Worm (Caenorhabditis elegans) whole organism, late embryonic: ENCODE measurements around the gene chk-2.

Experiments used
- K02D7.2 ChIP-seq: sonication (generic microtip); optimal IDR thresholded peaks from 2 replicates; lab custom pipeline; 2017; ENCODE audit warnings: mild to moderate bottlenecking, missing genetic modification characterization, missing compliant biosample characterization
- T23F11.4 ChIP-seq: fragments of 200-800 bp; sonication (Bioruptor generic); optimal IDR thresholded peaks from 2 replicates; lab custom pipeline; 2018; ENCODE audit warnings: mild to moderate bottlenecking, missing genetic modification characterization, missing compliant biosample characterization
- ahr-1 ChIP-seq: sonication (generic microtip); optimal IDR thresholded peaks from 2 replicates; lab custom pipeline; 2016; ENCODE audit warnings: missing genetic modification characterization, missing compliant biosample characterization
- ceh-18 ChIP-seq: sonication (generic microtip); optimal IDR thresholded peaks from 2 replicates; lab custom pipeline; 2016; ENCODE audit warnings: missing genetic modification characterization, missing compliant biosample characterization
- ceh-19 ChIP-seq: fragments of 200-800 bp; sonication (Bioruptor generic); optimal IDR thresholded peaks from 2 replicates; lab custom pipeline; 2018; ENCODE audit warnings: mild to moderate bottlenecking, missing genetic modification characterization, missing compliant biosample characterization
- ceh-2 ChIP-seq: sonication (generic microtip); optimal IDR thresholded peaks from 2 replicates; lab custom pipeline; 2016; ENCODE audit warnings: missing genotype, missing genetic modification characterization, missing compliant biosample characterization
- ceh-22 ChIP-seq: sonication (generic microtip); optimal IDR thresholded peaks from 2 replicates; lab custom pipeline; 2017; ENCODE audit warnings: missing biosample characterization, missing genetic modification characterization
- ceh-34 ChIP-seq: sonication (generic microtip); optimal IDR thresholded peaks from 2 replicates; lab custom pipeline; 2016; ENCODE audit warnings: mild to moderate bottlenecking, missing genetic modification characterization, missing compliant biosample characterization
- ceh-6 ChIP-seq: fragments of 200-800 bp; sonication (Bioruptor generic); optimal IDR thresholded peaks from 2 replicates; lab custom pipeline; 2018; ENCODE audit warnings: mild to moderate bottlenecking, missing genetic modification characterization, missing compliant biosample characterization
- dmd-4 ChIP-seq: sonication (generic microtip); optimal IDR thresholded peaks from 2 replicates; lab custom pipeline; 2016; ENCODE audit warnings: borderline replicate concordance, missing genetic modification characterization, missing compliant biosample characterization
- dve-1 ChIP-seq: sonication (generic microtip); optimal IDR thresholded peaks from 2 replicates; lab custom pipeline; 2017; ENCODE audit warnings: antibody characterized with exemption, mild to moderate bottlenecking, missing genetic modification characterization, missing compliant biosample characterization
- elt-2 ChIP-seq: sonication (generic microtip); optimal IDR thresholded peaks from 2 replicates; lab custom pipeline; 2016; ENCODE audit warnings: missing genetic modification reagents, missing genetic modification characterization, missing compliant biosample characterization
- elt-4 ChIP-seq: sonication (generic microtip); optimal IDR thresholded peaks from 2 replicates; lab custom pipeline; 2016; ENCODE audit warnings: missing genetic modification characterization, missing compliant biosample characterization
- ets-4 ChIP-seq: sonication (generic microtip); optimal IDR thresholded peaks from 2 replicates; lab custom pipeline; 2016; ENCODE audit warnings: missing genetic modification characterization, missing compliant biosample characterization
- eyg-1 ChIP-seq: sonication (generic microtip); optimal IDR thresholded peaks from 2 replicates; lab custom pipeline; 2016; ENCODE audit warnings: missing genotype, missing genetic modification characterization, missing compliant biosample characterization
- fkh-10 ChIP-seq: fragments of 150-350 bp; optimal IDR thresholded peaks from 2 replicates; lab custom pipeline; 2014; ENCODE audit warnings: missing biosample characterization, missing genetic modification reagents, missing genetic modification characterization
- fkh-6 ChIP-seq: sonication (generic microtip); optimal IDR thresholded peaks from 2 replicates; lab custom pipeline; 2016; ENCODE audit warnings: missing genetic modification characterization, missing compliant biosample characterization
- gmeb-2 ChIP-seq: sonication (generic microtip); optimal IDR thresholded peaks from 2 replicates; lab custom pipeline; 2016; ENCODE audit warnings: missing genetic modification characterization, inconsistent platforms, missing compliant biosample characterization
- hlh-8 ChIP-seq: sonication (generic microtip); optimal IDR thresholded peaks from 2 replicates; lab custom pipeline; 2016; ENCODE audit warnings: missing genotype, missing genetic modification characterization, missing compliant biosample characterization
- lim-6 ChIP-seq: sonication (generic microtip); optimal IDR thresholded peaks from 2 replicates; lab custom pipeline; 2016; ENCODE audit warnings: missing genetic modification characterization, missing compliant biosample characterization
- lin-11 ChIP-seq: fragments of 200-800 bp; sonication (Bioruptor generic); optimal IDR thresholded peaks from 2 replicates; lab custom pipeline; 2018; ENCODE audit warnings: mild to moderate bottlenecking, missing genetic modification characterization, missing compliant biosample characterization
- madf-2 ChIP-seq: sonication (generic microtip); optimal IDR thresholded peaks from 2 replicates; lab custom pipeline; 2017; ENCODE audit warnings: missing genetic modification characterization, missing compliant biosample characterization
- mec-3 ChIP-seq: sonication (generic microtip); optimal IDR thresholded peaks from 2 replicates; lab custom pipeline; 2016; ENCODE audit warnings: borderline replicate concordance, missing genetic modification characterization, missing compliant biosample characterization
- nhr-11 ChIP-seq: fragments of 150-350 bp; optimal IDR thresholded peaks from 2 replicates; lab custom pipeline; 2014; ENCODE audit warnings: missing biosample characterization, missing genetic modification characterization
- nhr-232 ChIP-seq: sonication (generic microtip); optimal IDR thresholded peaks from 2 replicates; lab custom pipeline; 2016; ENCODE audit warnings: missing genetic modification characterization, missing compliant biosample characterization
- npax-4 ChIP-seq: sonication (generic microtip); optimal IDR thresholded peaks from 2 replicates; lab custom pipeline; 2016; ENCODE audit warnings: missing genetic modification characterization, missing compliant biosample characterization
- odd-2 ChIP-seq: sonication (generic microtip); optimal IDR thresholded peaks from 2 replicates; lab custom pipeline; 2017; ENCODE audit warnings: antibody characterized with exemption, mild to moderate bottlenecking, missing genetic modification characterization, missing compliant biosample characterization
- pat-9 ChIP-seq: fragments of 200-800 bp; sonication (Bioruptor generic); optimal IDR thresholded peaks from 2 replicates; lab custom pipeline; 2018; ENCODE audit warnings: mild to moderate bottlenecking, missing genetic modification characterization, moderate library complexity, missing compliant biosample characterization
- pax-1 ChIP-seq: fragments of 150-350 bp; optimal IDR thresholded peaks from 2 replicates; lab custom pipeline; 2014; ENCODE audit warnings: missing biosample characterization, missing genetic modification characterization
- pha-2 ChIP-seq: sonication (generic microtip); optimal IDR thresholded peaks from 2 replicates; lab custom pipeline; 2017; ENCODE audit warnings: mild to moderate bottlenecking, missing genetic modification characterization, missing compliant biosample characterization
- pha-4 ChIP-seq: fragments of 150-350 bp; optimal IDR thresholded peaks from 2 replicates; lab custom pipeline; 2018; ENCODE audit warnings: missing biosample characterization, missing genetic modification reagents, missing genetic modification characterization
- pqm-1 ChIP-seq: sonication (generic microtip); optimal IDR thresholded peaks from 2 replicates; lab custom pipeline; 2016; ENCODE audit warnings: missing genetic modification characterization, missing compliant biosample characterization
- rnt-1 ChIP-seq: sonication (generic microtip); optimal IDR thresholded peaks from 2 replicates; lab custom pipeline; 2016; ENCODE audit warnings: missing genetic modification characterization, missing compliant biosample characterization
- sdc-2 ChIP-seq: sonication (generic microtip); optimal IDR thresholded peaks from 2 replicates; lab custom pipeline; 2016; ENCODE audit warnings: missing genotype, missing genetic modification characterization, missing compliant biosample characterization
- sox-2 ChIP-seq: fragments of 200-800 bp; sonication (Bioruptor generic); IDR thresholded peaks from 2 replicates; pipeline ENCODE4 v1.3.6; 2022; ENCODE audit warnings: missing genetic modification reagents, missing genetic modification characterization, missing compliant biosample characterization
- tbx-2 ChIP-seq: sonication (generic microtip); optimal IDR thresholded peaks from 2 replicates; lab custom pipeline; 2016; ENCODE audit warnings: missing genetic modification characterization, missing compliant biosample characterization
- tbx-7 ChIP-seq: sonication (generic microtip); optimal IDR thresholded peaks from 2 replicates; lab custom pipeline; 2016; ENCODE audit warnings: missing genotype, missing genetic modification characterization, missing compliant biosample characterization
- unc-42 ChIP-seq: sonication (generic microtip); optimal IDR thresholded peaks from 2 replicates; lab custom pipeline; 2016; ENCODE audit warnings: missing genotype, missing genetic modification characterization, missing compliant biosample characterization
- unc-86 ChIP-seq: sonication (generic microtip); optimal IDR thresholded peaks from 2 replicates; lab custom pipeline; 2016; ENCODE audit warnings: missing genetic modification characterization, missing compliant biosample characterization
- zip-5 ChIP-seq: sonication (generic microtip); optimal IDR thresholded peaks from 2 replicates; lab custom pipeline; 2016; ENCODE audit warnings: missing genetic modification characterization, missing compliant biosample characterization
- ztf-16 ChIP-seq: sonication (generic microtip); optimal IDR thresholded peaks from 2 replicates; lab custom pipeline; 2017; ENCODE audit warnings: missing genetic modification characterization, missing compliant biosample characterization

Gene chk-2

DNA sequence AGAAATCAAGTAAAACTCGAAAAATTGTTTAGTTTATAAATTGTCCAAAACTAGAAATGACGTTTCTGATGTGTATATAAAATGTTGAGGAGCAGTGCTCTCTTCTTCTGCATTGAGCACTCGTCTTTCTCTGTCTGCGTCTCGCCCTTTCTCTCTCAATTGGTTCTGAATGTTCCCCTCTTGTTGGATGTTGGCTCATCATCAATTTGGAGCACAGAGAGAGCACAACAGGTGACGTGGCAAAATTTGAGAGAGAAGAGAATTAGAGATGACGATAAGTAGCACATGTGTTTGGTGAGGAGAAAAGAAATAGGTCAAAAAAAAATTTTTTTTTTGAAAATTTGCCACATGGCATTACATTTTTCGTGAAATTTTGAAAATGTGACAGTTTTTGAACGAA lies 18.3 kb downstream of the chk-2 start (continued):
- no peak for TF ChIP-seq fkh-10
- TF ChIP-seq pat-9, result no peak
- TF ChIP-seq pha-2, result no peak
- TF ChIP-seq elt-4 (tag; lab: Kevin White, UChicago), result no peak
- TF ChIP-seq nhr-232 (tag; lab: Kevin White, UChicago), result no peak
- no peak for TF ChIP-seq ceh-6 (GFP tag; lab: Kevin White, UChicago)
- TF ChIP-seq sdc-2 (tag; lab: Kevin White, UChicago), result no peak
- no peak for TF ChIP-seq ceh-2 (tag; lab: Kevin White, UChicago)
- no peak for TF ChIP-seq ceh-19
- no peak for TF ChIP-seq eyg-1 (tag; lab: Kevin White, UChicago)
- no peak for TF ChIP-seq odd-2
- peak; percentile 56 for TF ChIP-seq ceh-18 (tag; lab: Kevin White, UChicago)
- no peak for TF ChIP-seq ahr-1 (tag; lab: Kevin White, UChicago)
- TF ChIP-seq dve-1 (tag; lab: Kevin White, UChicago), result no peak
- no peak for TF ChIP-seq T23F11.4 (GFP tag; lab: Kevin White, UChicago)
- peak; percentile 29 for TF ChIP-seq tbx-2
- TF ChIP-seq pqm-1, result no peak
- TF ChIP-seq unc-42 (tag; lab: Kevin White, UChicago), result peak; percentile 30
- TF ChIP-seq sox-2 (GFP tag; lab: Robert Waterston, UW), result no peak
- TF ChIP-seq K02D7.2 (tag; lab: Kevin White, UChicago), result no peak

DNA sequence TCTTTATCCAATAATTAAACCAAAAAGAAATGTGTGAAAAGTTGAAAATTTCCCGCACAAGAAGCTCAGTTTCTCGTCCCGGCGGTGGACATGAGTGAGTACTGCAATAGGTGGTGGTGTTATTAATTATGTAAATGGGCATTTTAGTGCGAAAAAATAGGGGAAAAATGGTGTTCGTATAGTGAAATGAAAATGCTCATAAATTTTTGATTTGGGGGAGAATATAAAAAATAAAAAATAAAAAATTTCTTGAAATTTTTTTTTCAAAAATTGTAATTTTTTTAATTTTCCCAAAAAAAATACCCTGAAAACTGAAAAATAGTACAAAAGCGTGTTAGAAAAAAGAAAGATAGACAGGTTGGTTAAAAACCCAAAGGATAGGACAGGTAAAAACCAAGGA lies 20.6 kb downstream of the chk-2 start, which contains the start of gene gly-4:
Gene gly-4 (minus strand): TSS at position 101 of the 400 bp plus-strand sequence.
- no peak for TF ChIP-seq nhr-11 (tag; lab: Kevin White, UChicago)
- TF ChIP-seq elt-2 (tag; lab: Kevin White, UChicago), result no peak
- TF ChIP-seq gmeb-2, result no peak
- no peak for TF ChIP-seq rnt-1 (tag; lab: Kevin White, UChicago)
- no peak for TF ChIP-seq pha-2
- no peak for TF ChIP-seq fkh-6
- no peak for TF ChIP-seq ceh-34
- no peak for TF ChIP-seq T23F11.4 (GFP tag; lab: Kevin White, UChicago)
- no peak for TF ChIP-seq zip-5 (tag; lab: Kevin White, UChicago)
- TF ChIP-seq K02D7.2 (tag; lab: Kevin White, UChicago), result no peak
- TF ChIP-seq madf-2 (tag; lab: Kevin White, UChicago), result no peak
- TF ChIP-seq eyg-1 (tag; lab: Kevin White, UChicago), result no peak
- TF ChIP-seq pha-4 (tag; lab: Kevin White, UChicago), result no peak
- no peak for TF ChIP-seq ahr-1 (tag; lab: Kevin White, UChicago)
- no peak for TF ChIP-seq tbx-7 (tag; lab: Kevin White, UChicago)
- TF ChIP-seq pqm-1, result no peak
- TF ChIP-seq pax-1 (tag; lab: Kevin White, UChicago), result no peak
- no peak for TF ChIP-seq dmd-4 (tag; lab: Kevin White, UChicago)
- no peak for TF ChIP-seq ztf-16 (tag; lab: Kevin White, UChicago)
- no peak for TF ChIP-seq sox-2 (GFP tag; lab: Robert Waterston, UW)

DNA sequence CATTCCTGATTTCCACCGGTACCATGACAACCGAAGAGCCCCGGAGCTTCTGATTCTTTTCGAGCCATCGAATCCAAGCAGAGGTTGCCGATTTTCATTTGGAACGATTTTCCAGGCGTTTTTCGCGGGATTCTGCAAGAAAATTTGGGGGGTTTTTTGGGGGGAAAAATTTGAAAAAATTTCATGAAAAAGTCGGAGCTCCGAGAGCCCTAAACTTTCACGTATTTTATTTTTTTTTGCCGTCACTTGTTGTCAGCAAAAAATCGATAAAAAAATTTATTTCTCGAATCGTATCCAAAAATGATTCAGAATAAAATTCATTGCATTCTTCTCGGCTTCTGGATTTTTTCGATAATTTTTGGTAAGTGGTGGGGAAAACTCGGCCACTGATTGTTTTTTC lies 32.9 kb downstream of the chk-2 start, which contains the start of gene Y116F11B.13:
Gene Y116F11B.13 (plus strand): TSS at position 301 of the 400 bp plus-strand sequence.
- TF ChIP-seq nhr-11 (tag; lab: Kevin White, UChicago), result no peak
- TF ChIP-seq ceh-34, result no peak
- no peak for TF ChIP-seq ceh-2 (tag; lab: Kevin White, UChicago)
- no peak for TF ChIP-seq madf-2 (tag; lab: Kevin White, UChicago)
- TF ChIP-seq unc-86 (tag; lab: Kevin White, UChicago), result no peak
- TF ChIP-seq ets-4, result no peak
- TF ChIP-seq hlh-8 (tag; lab: Kevin White, UChicago), result no peak
- no peak for TF ChIP-seq npax-4
- TF ChIP-seq pha-2, result no peak
- no peak for TF ChIP-seq ceh-22
- no peak for TF ChIP-seq lin-11 (tag; lab: Kevin White, UChicago)
- TF ChIP-seq ztf-16 (tag; lab: Kevin White, UChicago), result no peak
- no peak for TF ChIP-seq pha-4 (tag; lab: Kevin White, UChicago)
- no peak for TF ChIP-seq mec-3 (tag; lab: Kevin White, UChicago)
- no peak for TF ChIP-seq lim-6 (tag; lab: Kevin White, UChicago)
- no peak for TF ChIP-seq pat-9
